Worm (Caenorhabditis elegans): Measurements from ENCODE around the gene rpb-6.

rpb-6 gene

DNA sequence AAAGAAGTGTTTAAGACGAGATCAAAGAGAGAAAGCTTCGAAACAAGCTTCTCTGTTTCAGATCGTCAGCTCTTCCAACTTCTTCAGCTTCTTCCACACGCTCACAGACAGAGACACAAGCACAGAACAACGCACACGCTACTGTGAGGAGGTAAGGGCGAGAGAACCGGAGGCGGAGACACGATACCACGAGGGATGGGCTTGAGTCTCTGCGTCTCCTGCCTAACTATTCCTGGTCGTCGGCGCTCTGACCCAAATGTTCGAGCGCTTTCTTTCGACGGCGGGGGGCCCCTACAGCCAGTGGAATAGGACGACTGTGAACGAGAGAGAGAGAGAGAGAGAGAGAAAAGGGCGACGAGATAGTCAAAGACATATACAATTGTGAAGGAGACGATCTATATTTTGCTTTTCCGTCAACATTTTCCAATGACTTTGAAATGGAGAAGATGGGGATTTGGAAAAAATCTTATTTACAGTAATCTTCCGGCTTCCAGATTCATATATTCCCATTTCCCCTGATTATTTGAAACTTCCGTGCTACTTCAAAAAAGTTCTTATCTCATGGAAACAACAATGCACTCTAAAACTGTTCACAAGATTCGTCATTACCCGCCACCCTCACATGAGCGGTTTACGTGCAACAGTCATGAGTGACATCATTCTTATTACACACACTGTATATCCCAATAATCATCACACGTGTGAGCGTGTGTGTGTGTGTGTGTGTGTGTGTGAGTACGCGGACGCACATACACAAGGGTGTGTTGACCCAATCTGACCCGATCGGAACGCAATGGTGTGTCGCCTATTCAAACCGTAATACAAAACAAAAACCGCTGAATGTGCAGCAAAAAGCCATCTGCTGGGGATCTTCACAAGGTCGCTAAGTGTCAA, 30.2 kb upstream of the rpb-6 start (continued):
- TF ChIP-seq ahr-1 (tag; optimal IDR thresholded peaks at IDR 0.05) (no peak), fkh-10 (GFP tag; optimal IDR thresholded peaks at IDR 0.05) (no peak), pag-3 (tag; optimal IDR thresholded peaks at IDR 0.05; ENCODE audit: borderline replicate concordance) (no peak), rnt-1 (tag; optimal IDR thresholded peaks at IDR 0.05) (peak; percentile 67), lin-11 (tag; optimal IDR thresholded peaks at IDR 0.05) (no peak), fkh-6 (tag; optimal IDR thresholded peaks at IDR 0.05) (no peak), nfya-1 (tag; optimal IDR thresholded peaks at IDR 0.05) (peak; percentile 94), C38D4.7 (GFP tag; optimal IDR thresholded peaks at IDR 0.05) (no peak), ceh-22 (tag; optimal IDR thresholded peaks at IDR 0.05) (no peak), ceh-6 (GFP tag; optimal IDR thresholded peaks at IDR 0.05) (no peak), ama-1 (optimal IDR thresholded peaks at IDR 0.05) (peak; percentile 88), F13H6.1 (tag; optimal IDR thresholded peaks at IDR 0.05) (peak; percentile 31), npax-4 (tag; optimal IDR thresholded peaks at IDR 0.05) (no peak), ceh-9 (tag; optimal IDR thresholded peaks at IDR 0.05) (no peak), pat-9 (tag; optimal IDR thresholded peaks at IDR 0.05) (no peak), tbx-7 (tag; optimal IDR thresholded peaks at IDR 0.05) (no peak), fax-1 (tag; optimal IDR thresholded peaks at IDR 0.05) (no peak), dve-1 (tag; optimal IDR thresholded peaks at IDR 0.05) (peak; percentile 37), pros-1 (tag; optimal IDR thresholded peaks at IDR 0.05) (peak; percentile 73), eyg-1 (tag; optimal IDR thresholded peaks at IDR 0.05) (no peak), K02D7.2 (tag; optimal IDR thresholded peaks at IDR 0.05) (no peak), nhr-232 (tag; optimal IDR thresholded peaks at IDR 0.05) (no peak), C08G9.2 (tag; optimal IDR thresholded peaks at IDR 0.05) (peak; percentile 6), ceh-48 (tag; optimal IDR thresholded peaks at IDR 0.05) (no peak), ceh-45 (GFP tag; IDR thresholded peaks at IDR 0.05) (no peak)

DNA sequence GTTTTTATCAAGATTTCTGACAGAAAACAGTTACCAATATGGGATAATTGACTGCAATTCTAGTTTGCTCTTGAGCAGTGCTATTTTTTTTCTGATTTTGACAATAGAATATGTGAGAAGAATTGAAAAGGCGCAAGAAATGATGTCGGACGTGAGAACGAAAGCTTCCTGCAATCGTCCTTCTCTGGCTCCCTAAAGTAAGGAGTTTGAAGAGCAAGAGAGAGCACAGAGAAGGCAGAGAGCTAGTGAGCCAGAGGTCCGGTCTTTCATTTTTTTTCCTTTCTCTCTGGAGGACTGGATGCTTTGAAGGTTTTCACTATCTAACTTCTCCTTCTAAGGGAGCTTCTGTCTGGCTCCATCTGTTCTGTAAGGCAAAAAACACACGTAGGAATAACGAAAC, 29.0 kb upstream of the rpb-6 start:
- no peak for TF ChIP-seq ceh-14 (tag; optimal IDR thresholded peaks at IDR 0.05)
- no peak for TF ChIP-seq fkh-6 (tag; optimal IDR thresholded peaks at IDR 0.05)
- no peak for TF ChIP-seq hlh-6 (tag; optimal IDR thresholded peaks at IDR 0.05)
- TF ChIP-seq T23F11.4 (GFP tag; optimal IDR thresholded peaks at IDR 0.05) = no peak
- TF ChIP-seq mec-3 (tag; optimal IDR thresholded peaks at IDR 0.05; ENCODE audit: borderline replicate concordance) = no peak
- TF ChIP-seq nhr-11 (tag; optimal IDR thresholded peaks at IDR 0.05) = no peak
- TF ChIP-seq unc-42 (tag; optimal IDR thresholded peaks at IDR 0.05) = no peak
- no peak for TF ChIP-seq ceh-31 (tag; optimal IDR thresholded peaks at IDR 0.05)
- TF ChIP-seq nfya-1 (tag; optimal IDR thresholded peaks at IDR 0.05) = no peak
- TF ChIP-seq ref-2 (tag; optimal IDR thresholded peaks at IDR 0.05) = no peak
- TF ChIP-seq pros-1 (tag; optimal IDR thresholded peaks at IDR 0.05) = no peak
- TF ChIP-seq unc-86 (tag; optimal IDR thresholded peaks at IDR 0.05) = no peak

DNA sequence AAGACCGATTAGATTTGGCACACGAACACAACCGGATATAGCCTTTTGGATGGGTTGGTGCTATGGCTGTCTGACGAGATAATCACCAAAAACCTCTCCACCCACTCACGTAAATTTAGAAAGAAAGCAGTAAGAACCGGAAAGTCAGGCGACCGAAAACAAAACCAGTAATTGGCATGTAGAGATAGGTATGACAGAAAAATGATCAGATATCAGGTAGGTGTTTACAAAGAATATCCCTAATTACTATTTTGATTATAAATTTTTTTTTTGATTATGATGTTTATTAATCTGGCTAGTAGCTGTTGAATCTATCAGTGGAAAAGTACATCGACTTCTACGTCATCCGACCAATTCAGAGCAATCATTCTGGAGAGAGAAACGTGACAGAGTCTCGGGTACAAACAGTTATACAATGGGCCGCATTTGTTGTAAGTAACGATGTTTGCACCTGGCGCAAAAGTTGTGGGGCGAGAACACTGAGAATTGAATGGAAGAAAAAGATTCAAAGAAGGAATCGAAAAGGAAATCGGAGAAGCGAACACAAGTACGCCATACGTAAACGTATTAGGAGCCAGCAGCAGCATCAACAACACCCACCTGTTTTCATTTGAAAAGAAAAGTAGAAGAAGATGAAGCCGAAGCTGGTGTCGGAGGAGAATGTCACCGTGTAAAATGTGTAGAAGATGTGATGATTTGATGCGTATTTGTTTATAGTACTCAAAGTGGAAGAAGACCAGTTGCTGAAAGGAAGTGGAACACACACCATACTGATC, 28.1 kb upstream of the rpb-6 start:
- no peak for TF ChIP-seq gmeb-2 (tag; optimal IDR thresholded peaks at IDR 0.05)
- TF ChIP-seq eyg-1 (tag; optimal IDR thresholded peaks at IDR 0.05) = no peak
- no peak for TF ChIP-seq pax-1 (tag; optimal IDR thresholded peaks at IDR 0.05)
- no peak for TF ChIP-seq ceh-9 (tag; optimal IDR thresholded peaks at IDR 0.05)
- no peak for TF ChIP-seq unc-42 (tag; optimal IDR thresholded peaks at IDR 0.05)
- no peak for TF ChIP-seq F13H6.1 (tag; optimal IDR thresholded peaks at IDR 0.05)
- no peak for TF ChIP-seq syd-9 (tag; optimal IDR thresholded peaks at IDR 0.05)
- no peak for TF ChIP-seq unc-55 (GFP tag; optimal IDR thresholded peaks at IDR 0.05)
- TF ChIP-seq sox-2 (GFP tag; IDR thresholded peaks at IDR 0.05) = no peak
- TF ChIP-seq npax-4 (tag; optimal IDR thresholded peaks at IDR 0.05) = no peak
- no peak for TF ChIP-seq ceh-14 (tag; optimal IDR thresholded peaks at IDR 0.05)
- TF ChIP-seq ceh-24 (tag; optimal IDR thresholded peaks at IDR 0.05) = no peak
- no peak for TF ChIP-seq ceh-18 (tag; optimal IDR thresholded peaks at IDR 0.05)
